Worm (Caenorhabditis elegans): ENCODE data around the gene ZK228.4.

DNA sequence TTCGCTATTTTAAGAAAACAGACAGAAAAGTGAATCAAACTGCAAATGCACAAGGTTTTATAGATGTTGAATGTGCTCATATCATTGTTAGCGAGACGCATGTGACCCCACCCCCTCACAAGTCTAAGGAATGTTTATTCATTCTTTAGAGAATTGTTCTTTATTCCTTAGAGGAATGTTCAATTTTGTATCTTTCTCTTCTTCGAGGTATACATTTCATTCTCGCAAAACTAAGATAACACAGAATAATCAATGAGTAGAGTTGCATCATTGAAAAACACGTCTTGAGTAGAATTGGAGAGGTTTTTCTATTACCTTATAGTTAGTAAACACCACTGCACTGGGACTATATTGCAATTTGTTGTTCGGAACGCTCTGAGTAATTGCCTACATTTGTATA is 27.6 kb upstream of the ZK228.4 start, which contains the start of gene ZK262.20:
- TF ChIP-seq unc-55 (GFP tag; optimal IDR thresholded peaks at IDR 0.05) (no peak), npax-4 (tag; optimal IDR thresholded peaks at IDR 0.05) (no peak), pax-1 (tag; optimal IDR thresholded peaks at IDR 0.05) (no peak), fax-1 (tag; optimal IDR thresholded peaks at IDR 0.05) (no peak)
